Fruit fly (Drosophila melanogaster): ENCODE measurements around the gene CG4950.

DNA sequence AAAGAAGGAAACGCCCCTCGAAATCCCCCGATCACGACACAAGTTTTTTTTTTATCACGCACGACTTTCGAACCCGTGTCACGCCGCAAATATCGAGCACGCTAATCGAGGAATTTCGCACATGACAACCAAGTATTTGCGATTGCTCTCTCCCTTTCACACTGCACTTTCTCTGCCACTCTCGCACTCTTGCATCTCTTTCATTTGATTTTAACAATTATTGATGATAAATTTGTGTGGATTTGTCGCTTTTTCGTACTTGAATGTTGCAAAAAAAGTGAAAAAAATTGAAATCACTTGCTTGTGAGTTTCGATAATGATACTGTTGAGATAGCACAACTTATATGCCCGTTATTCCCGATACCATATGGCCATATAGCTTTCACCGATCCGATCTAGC, 50.8 kb downstream of the CG4950 start, which contains the start of gene CG13073:
- no peak for TF ChIP-seq Ets21C (GFP tag; optimal IDR thresholded peaks at IDR 0.05)
- no peak for TF ChIP-seq fkh (GFP tag; optimal IDR thresholded peaks at IDR 0.05)
- TF ChIP-seq CG10631 (GFP tag; optimal IDR thresholded peaks at IDR 0.05), result no peak
- TF ChIP-seq salr (GFP tag; optimal IDR thresholded peaks at IDR 0.05), result no peak
- TF ChIP-seq fd85E (GFP tag; optimal IDR thresholded peaks at IDR 0.05), result no peak
- TF ChIP-seq Smox (GFP tag; optimal IDR thresholded peaks at IDR 0.05), result no peak
- TF ChIP-seq Gug (GFP tag; IDR thresholded peaks at IDR 0.05), result no peak
